Worm (Caenorhabditis elegans): ENCODE data around the gene ins-35.

DNA sequence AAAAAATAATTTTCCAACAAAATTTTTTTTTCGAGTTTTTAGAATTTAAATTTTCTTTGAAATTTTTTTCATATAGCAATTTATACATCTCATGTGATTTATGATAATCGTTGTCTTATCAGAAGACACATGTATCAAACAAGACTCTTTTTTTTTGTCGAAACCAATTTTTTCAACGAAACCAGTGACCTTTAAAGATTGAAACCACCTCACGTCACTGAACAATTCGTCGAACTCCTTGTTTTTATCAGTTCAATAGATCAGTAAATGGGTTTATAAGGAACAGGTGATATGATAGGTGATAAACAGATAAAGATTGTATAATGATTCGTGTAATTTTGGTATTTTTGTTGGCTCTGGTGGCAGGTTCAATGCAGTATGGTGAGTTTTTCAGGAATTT is 18.4 kb downstream of the ins-35 start, which contains the start of gene cnc-7:
- no peak for TF ChIP-seq ztf-11 (tag; optimal IDR thresholded peaks at IDR 0.05)
- TF ChIP-seq skn-1 (tag; optimal IDR thresholded peaks at IDR 0.05) = no peak
- TF ChIP-seq egl-27 (tag; optimal IDR thresholded peaks at IDR 0.05) = no peak
- TF ChIP-seq F13H6.1 (tag; optimal IDR thresholded peaks at IDR 0.05) = no peak
- TF ChIP-seq sem-4 (tag; optimal IDR thresholded peaks at IDR 0.05) = no peak
- no peak for TF ChIP-seq nhr-237 (tag; optimal IDR thresholded peaks at IDR 0.05)
- TF ChIP-seq nhr-11 (tag; optimal IDR thresholded peaks at IDR 0.05) = no peak

All from whole organism, L2 larva.